Worm (Caenorhabditis elegans): Measurements from ENCODE around the gene F25F2.1.

DNA sequence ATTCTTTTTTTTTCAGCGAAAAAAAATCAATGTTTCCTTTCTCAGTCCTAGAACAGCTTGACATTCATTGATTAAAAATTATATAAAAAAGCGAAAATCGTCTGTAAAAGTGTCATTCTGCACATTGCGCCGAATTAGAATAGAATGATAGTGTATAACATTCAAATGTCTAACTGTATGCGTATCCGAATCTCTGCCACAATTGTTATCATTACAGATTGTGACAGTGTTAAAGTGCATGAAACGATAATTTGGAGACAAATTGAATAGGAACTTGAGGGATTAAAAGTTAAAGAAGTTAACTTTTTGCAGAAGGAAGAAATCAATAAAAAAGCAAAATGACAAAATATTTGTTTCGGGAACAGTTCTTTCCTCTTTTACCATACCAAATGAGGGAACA lies 40.3 kb upstream of the F25F2.1 start:
- TF ChIP-seq him-1 (tag; optimal IDR thresholded peaks at IDR 0.05) (no peak), dao-5 (tag; optimal IDR thresholded peaks at IDR 0.05) (no peak), W03F9.2 (tag; optimal IDR thresholded peaks at IDR 0.05) (no peak)

Measured in whole organism, L4/young adult.